Worm (Caenorhabditis elegans) whole organism, midembryonic: Measurements from ENCODE around the gene C06H5.6.

Experiments
- flt-1 ChIP-seq: fragments of 200-800 bp; sonication (Bioruptor generic); IDR thresholded peaks from 2 replicates; pipeline ENCODE4 v1.3.6; 2022; ENCODE audit warnings: missing genetic modification characterization, missing compliant biosample characterization
- klf-2 ChIP-seq: fragments of 200-800 bp; sonication (Bioruptor generic); conservative IDR thresholded peaks from 2 replicates; pipeline ENCODE4 v1.3.6; 2022; ENCODE audit warnings: missing genetic modification reagents, missing genetic modification characterization, missing compliant biosample characterization
- med-1 ChIP-seq: sonication (generic microtip); optimal IDR thresholded peaks from 2 replicates; lab custom pipeline; 2017; ENCODE audit warnings: missing genetic modification characterization, mild to moderate bottlenecking, missing compliant biosample characterization, antibody characterized with exemption, missing genetic modification reagents; ENCODE audit not compliant: insufficient read depth
- ztf-23 ChIP-seq: fragments of 200-800 bp; sonication (Bioruptor generic); IDR thresholded peaks from 2 replicates; pipeline ENCODE4 v1.3.6; 2022; ENCODE audit warnings: missing genetic modification reagents, missing genetic modification characterization, missing compliant biosample characterization
- ztf-29 ChIP-seq: fragments of 200-800 bp; sonication (Bioruptor generic); IDR thresholded peaks from 2 replicates; pipeline ENCODE4 v1.3.6; 2022; ENCODE audit warnings: missing genetic modification reagents, missing genetic modification characterization, missing compliant biosample characterization

ce11 chrV:17831350-17831749 is 57.4 kb downstream of the C06H5.6 start, which contains the start of gene srh-303:
- TF ChIP-seq ztf-23 (GFP tag; lab: Robert Waterston, UW) = no peak
- no peak for TF ChIP-seq med-1
- TF ChIP-seq ztf-29 (GFP tag; lab: Robert Waterston, UW) = no peak
- TF ChIP-seq klf-2 (GFP tag; lab: Robert Waterston, UW) = no peak
- TF ChIP-seq flt-1 (GFP tag; lab: Robert Waterston, UW) = no peak
